Worm (Caenorhabditis elegans) whole organism, L1 larva: ENCODE data around the gene F46F2.5.

Source experiments
- aly-2 ChIP-seq: fragments of 150-350 bp; optimal IDR thresholded peaks from 2 replicates; lab custom pipeline; 2014; ENCODE audit warnings: missing biosample characterization, missing genetic modification characterization
- egl-13 ChIP-seq: sonication (generic microtip); optimal IDR thresholded peaks from 2 replicates; lab custom pipeline; 2016; ENCODE audit warnings: missing genotype, missing genetic modification reagents, missing genetic modification characterization, missing compliant biosample characterization
- fos-1 ChIP-seq: fragments of 150-350 bp; optimal IDR thresholded peaks from 2 replicates; lab custom pipeline; 2014; ENCODE audit warnings: missing biosample characterization, missing genetic modification characterization
- nhr-28 ChIP-seq: fragments of 150-350 bp; optimal IDR thresholded peaks from 2 replicates; lab custom pipeline; 2014; ENCODE audit warnings: missing biosample characterization, missing genetic modification characterization
- nhr-76 ChIP-seq: sonication (generic microtip); optimal IDR thresholded peaks from 2 replicates; lab custom pipeline; 2017; ENCODE audit warnings: missing biosample characterization, missing genetic modification characterization
- rnt-1 ChIP-seq: sonication (generic microtip); optimal IDR thresholded peaks from 2 replicates; lab custom pipeline; 2016; ENCODE audit warnings: mild to moderate bottlenecking, missing genetic modification characterization, moderate library complexity, missing compliant biosample characterization
- snpc-4 ChIP-seq: fragments of 150-350 bp; optimal IDR thresholded peaks from 2 replicates; lab custom pipeline; 2014; ENCODE audit warnings: missing biosample characterization, missing genetic modification characterization
- vab-15 ChIP-seq: sonication (generic microtip); optimal IDR thresholded peaks from 2 replicates; lab custom pipeline; 2017; ENCODE audit warnings: missing genotype, mild to moderate bottlenecking, missing genetic modification characterization, missing compliant biosample characterization

ce11 chrX:15259947-15260687 is 2.4 kb upstream of the F46F2.5 start, which contains the start of gene F46F2.3:
- TF ChIP-seq fos-1 (tag; lab: Kevin White, UChicago) = no peak
- TF ChIP-seq nhr-28 (tag; lab: Kevin White, UChicago) = no peak
- no peak for TF ChIP-seq vab-15 (tag; lab: Kevin White, UChicago)
- no peak for TF ChIP-seq egl-13 (tag; lab: Kevin White, UChicago)
- TF ChIP-seq nhr-76 = no peak
- TF ChIP-seq rnt-1 (tag; lab: Kevin White, UChicago) = no peak
- TF ChIP-seq aly-2 (tag; lab: Kevin White, UChicago) = no peak
- no peak for TF ChIP-seq snpc-4 (tag; lab: Kevin White, UChicago)
